Fruit fly (Drosophila melanogaster): Measurements from ENCODE around the gene CG12698.
A peak's percentile ranks its signal among the peaks of the same experiment; 100 is the strongest.

Gene CG12698

DNA sequence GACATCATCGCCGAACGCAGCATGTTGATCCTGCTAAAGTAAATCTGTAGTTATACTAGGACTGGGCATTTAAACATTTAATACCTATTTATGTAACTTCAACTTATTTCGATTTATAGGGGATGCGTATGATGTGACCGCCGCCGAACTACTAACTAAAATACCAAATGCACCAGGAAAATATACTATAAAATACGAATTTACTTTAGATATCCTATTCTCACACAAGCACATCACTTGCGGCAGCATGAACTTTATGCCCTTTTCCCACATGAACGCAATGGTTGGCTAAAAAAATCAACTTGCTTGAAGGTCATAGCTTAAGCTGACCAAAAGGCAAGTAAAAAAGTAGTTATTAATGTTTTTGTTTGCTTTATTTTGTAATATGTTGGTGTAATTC lies 19.3 kb upstream of the CG12698 start, which contains the start of gene ND-20 (continued):
- TF ChIP-seq CG8632 (GFP tag; optimal IDR thresholded peaks at IDR 0.05) (no peak), CG8319 (GFP tag; optimal IDR thresholded peaks at IDR 0.05) (no peak), Ets21C (GFP tag; optimal IDR thresholded peaks at IDR 0.05) (peak; percentile 8), spab (GFP tag; optimal IDR thresholded peaks at IDR 0.05) (no peak), Sox102F (GFP tag; optimal IDR thresholded peaks at IDR 0.05) (no peak), CG6792 (GFP tag; optimal IDR thresholded peaks at IDR 0.05) (no peak), CG16779 (tag; optimal IDR thresholded peaks at IDR 0.05) (no peak), Sox14 (GFP tag; optimal IDR thresholded peaks at IDR 0.05) (no peak), dac (GFP tag; optimal IDR thresholded peaks at IDR 0.05) (no peak), acj6 (GFP tag; optimal IDR thresholded peaks at IDR 0.05) (no peak), Eip78C (GFP tag) (peak; percentile 24), fkh (GFP tag; optimal IDR thresholded peaks at IDR 0.05) (no peak), CG11902 (GFP tag; optimal IDR thresholded peaks at IDR 0.05) (no peak), CG3919 (GFP tag; optimal IDR thresholded peaks at IDR 0.05) (no peak), Ets96B (tag; optimal IDR thresholded peaks at IDR 0.05) (no peak), pdm3 (GFP tag; optimal IDR thresholded peaks at IDR 0.05) (no peak), CG3032 (tag; optimal IDR thresholded peaks at IDR 0.05) (peak; percentile 36), CG34406 (GFP tag; optimal IDR thresholded peaks at IDR 0.05) (no peak), cyc (GFP tag; optimal IDR thresholded peaks at IDR 0.05) (peak; percentile 11), CG8119 (GFP tag; IDR thresholded peaks at IDR 0.05) (no peak), CG6854 (GFP tag; optimal IDR thresholded peaks at IDR 0.05) (no peak), CG9139 (GFP tag; optimal IDR thresholded peaks at IDR 0.05) (no peak), lz (GFP tag; optimal IDR thresholded peaks at IDR 0.05) (peak; percentile 11), CG11294 (GFP tag; IDR thresholded peaks at IDR 0.05) (no peak), vri (GFP tag; optimal IDR thresholded peaks at IDR 0.05) (no peak)

DNA sequence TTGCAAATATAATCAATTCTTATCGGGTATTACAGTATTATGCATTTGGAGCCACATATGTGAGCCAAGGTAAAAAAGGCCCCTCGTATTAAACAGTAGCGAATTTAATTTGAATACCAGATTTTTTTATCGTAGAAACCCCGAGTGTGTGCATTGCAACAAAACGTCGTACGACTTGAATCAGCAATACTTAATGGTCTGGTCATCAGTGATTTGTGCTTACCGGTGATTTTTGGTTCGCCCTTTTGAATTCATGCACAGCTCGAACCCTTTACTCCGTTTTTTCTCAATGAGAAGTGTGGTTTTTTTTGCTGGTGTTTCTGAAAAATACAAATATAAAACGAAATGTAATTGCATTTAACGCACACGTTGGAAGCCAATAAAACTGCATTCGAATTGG lies 16.3 kb upstream of the CG12698 start:
- TF ChIP-seq achi (GFP tag; optimal IDR thresholded peaks at IDR 0.05) (no peak), OdsH (GFP tag; optimal IDR thresholded peaks at IDR 0.05) (no peak), Sox15 (GFP tag; optimal IDR thresholded peaks at IDR 0.05) (no peak), Blimp-1 (GFP tag; optimal IDR thresholded peaks at IDR 0.05) (no peak), CG16779 (tag; optimal IDR thresholded peaks at IDR 0.05) (no peak), CG6854 (GFP tag; optimal IDR thresholded peaks at IDR 0.05) (no peak), dsx (GFP tag; optimal IDR thresholded peaks at IDR 0.05; ENCODE audit: poor library complexity, severe bottlenecking) (no peak), Ets96B (tag; optimal IDR thresholded peaks at IDR 0.05) (no peak), CG6808 (GFP tag; optimal IDR thresholded peaks at IDR 0.05) (no peak), CG11902 (GFP tag; optimal IDR thresholded peaks at IDR 0.05) (no peak), CG3032 (tag; optimal IDR thresholded peaks at IDR 0.05) (no peak), Sox14 (GFP tag; optimal IDR thresholded peaks at IDR 0.05) (no peak), fkh (GFP tag; optimal IDR thresholded peaks at IDR 0.05) (no peak), CG8632 (GFP tag; optimal IDR thresholded peaks at IDR 0.05) (no peak), net (GFP tag; optimal IDR thresholded peaks at IDR 0.05) (no peak), acj6 (GFP tag; optimal IDR thresholded peaks at IDR 0.05) (no peak)

DNA sequence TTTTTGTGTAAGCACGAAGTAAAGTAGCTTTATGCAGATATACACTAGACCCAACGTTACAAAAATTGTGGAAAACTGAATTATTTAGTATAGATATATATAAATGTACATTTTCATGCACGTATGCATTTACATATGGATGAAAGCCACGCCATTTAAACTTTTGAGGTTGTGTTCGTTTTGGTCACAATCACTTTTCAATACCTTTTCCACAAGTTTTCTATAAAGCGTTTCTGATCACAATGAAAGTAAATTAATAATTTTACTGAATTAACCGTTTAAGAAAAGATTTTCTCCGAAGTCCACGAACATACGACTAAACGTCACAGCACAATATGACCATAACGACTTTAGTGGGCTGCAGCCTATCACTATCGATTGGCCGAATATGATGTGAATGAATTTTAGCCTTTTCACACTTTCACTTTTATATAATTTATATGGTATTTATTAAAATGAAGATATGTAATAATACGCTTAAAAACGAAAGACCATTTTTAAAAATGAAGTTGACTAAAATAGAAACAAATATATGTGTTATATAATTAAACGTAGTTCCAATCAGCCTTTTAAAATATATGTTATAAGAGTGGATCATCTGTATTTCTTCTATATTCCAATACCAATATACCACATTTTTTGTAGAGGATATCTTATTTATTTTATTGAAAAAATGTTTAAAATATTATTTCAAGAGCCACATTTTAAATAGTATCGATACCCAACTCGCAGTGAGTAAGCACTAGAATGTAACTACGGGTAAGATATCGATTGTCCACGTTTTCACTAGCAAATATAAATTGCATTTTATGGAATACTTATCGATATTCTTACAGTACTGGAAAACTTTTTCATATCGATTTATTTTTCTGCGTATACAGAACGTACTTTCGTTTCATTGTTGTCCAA lies 14.1 kb upstream of the CG12698 start, which contains the start of the genes CG46312, eIF5 and exd:
Gene CG46312 (minus strand): TSS at position 357 of the 909 bp plus-strand sequence.
Gene eIF5 (minus strand): TSS at position 357 of the 909 bp plus-strand sequence.
Gene exd (plus strand): TSS at position 851 of the 909 bp plus-strand sequence.
- TF ChIP-seq Smox (GFP tag; optimal IDR thresholded peaks at IDR 0.05) (no peak), CG3032 (tag; optimal IDR thresholded peaks at IDR 0.05) (no peak), achi (GFP tag; optimal IDR thresholded peaks at IDR 0.05) (peak; percentile 1), CG10631 (GFP tag; optimal IDR thresholded peaks at IDR 0.05) (peak; percentile 17), Eip78C (GFP tag) (peak; percentile 21), CG8319 (GFP tag; optimal IDR thresholded peaks at IDR 0.05) (no peak), net (GFP tag; optimal IDR thresholded peaks at IDR 0.05) (no peak), topi (GFP tag; optimal IDR thresholded peaks at IDR 0.05) (no peak), dac (GFP tag; optimal IDR thresholded peaks at IDR 0.05) (no peak), ss (GFP tag; optimal IDR thresholded peaks at IDR 0.05) (no peak)
